Fruit fly (Drosophila melanogaster): ENCODE data around the gene eRF1.

eRF1 gene

dm6 chr3L:20399550-20400109 lies 51.5 kb downstream of the eRF1 start (continued):
- TF ChIP-seq ase (GFP tag; IDR thresholded peaks at IDR 0.05) (peak; percentile 76; the same call in 2 of the 3 replicates), Vsx1 (GFP tag; optimal IDR thresholded peaks at IDR 0.05) (peak; percentile 68), CG10321 (GFP tag; IDR thresholded peaks at IDR 0.05) (peak; percentile 54; the same call in 1 of the 2 replicates), CG4328 (GFP tag; optimal IDR thresholded peaks at IDR 0.05) (peak; percentile 87), shn (GFP tag; optimal IDR thresholded peaks at IDR 0.05) (peak; percentile 69), otp (GFP tag; IDR thresholded peaks at IDR 0.05) (peak; percentile 74; the same call in 1 of the 3 replicates), CG13624 (GFP tag; optimal IDR thresholded peaks at IDR 0.05) (peak; percentile 77), Med (GFP tag) (peak; percentile 96), Aef1 (GFP tag; IDR thresholded peaks at IDR 0.05) (peak; percentile 77), Awh (GFP tag; IDR thresholded peaks at IDR 0.05) (peak; percentile 84), CG18764 (GFP tag; optimal IDR thresholded peaks at IDR 0.05) (peak; percentile 79), Xbp1 (GFP tag; optimal IDR thresholded peaks at IDR 0.05) (peak; percentile 91), Nf-YC (tag; optimal IDR thresholded peaks at IDR 0.05) (peak; percentile 82), CG32767 (GFP tag; IDR thresholded peaks at IDR 0.05) (peak; percentile 77), corto (GFP tag; optimal IDR thresholded peaks at IDR 0.05) (peak; percentile 83), gsb (GFP tag; IDR thresholded peaks at IDR 0.05) (peak; percentile 87), CG4707 (GFP tag; optimal IDR thresholded peaks at IDR 0.05) (peak; percentile 56), Rfx (GFP tag; IDR thresholded peaks at IDR 0.05) (peak; percentile 92), CG1647 (GFP tag; optimal IDR thresholded peaks at IDR 0.05) (peak; percentile 75), lbe (GFP tag; optimal IDR thresholded peaks at IDR 0.05) (peak; percentile 81), fu2 (GFP tag; optimal IDR thresholded peaks at IDR 0.05) (peak; percentile 71), CG42726 (GFP tag; IDR thresholded peaks at IDR 0.05; ENCODE audit: partially characterized antibody) (no peak), CG7271 (tag; optimal IDR thresholded peaks at IDR 0.05) (no peak), MBD-R2 (GFP tag; IDR thresholded peaks at IDR 0.05) (peak; percentile 60; the same call in 1 of the 2 replicates), fd96Cb (tag; optimal IDR thresholded peaks at IDR 0.05) (peak; percentile 84), Dip2 (GFP tag; IDR thresholded peaks at IDR 0.05) (no peak), CG32532 (GFP tag; IDR thresholded peaks at IDR 0.05) (peak; percentile 91), CG6654 (GFP tag; optimal IDR thresholded peaks at IDR 0.05) (peak; percentile 60), gcm2 (GFP tag; optimal IDR thresholded peaks at IDR 0.05) (peak; percentile 66), CG43689 (GFP tag; IDR thresholded peaks at IDR 0.05) (peak; percentile 43; the same call in 1 of the 2 replicates), CG4820 (GFP tag; optimal IDR thresholded peaks at IDR 0.05) (peak; percentile 80), bowl (GFP tag; IDR thresholded peaks at IDR 0.05) (peak; percentile 68), org-1 (GFP tag; optimal IDR thresholded peaks at IDR 0.05) (peak; percentile 82), phol (tag; optimal IDR thresholded peaks at IDR 0.05) (peak; percentile 87), ssp (GFP tag; IDR thresholded peaks at IDR 0.05) (peak; percentile 70), Sox102F (GFP tag; optimal IDR thresholded peaks at IDR 0.05) (peak; percentile 92), CG6683 (GFP tag; optimal IDR thresholded peaks at IDR 0.05) (peak; percentile 70), lab (GFP tag; optimal IDR thresholded peaks at IDR 0.05) (peak; percentile 92), CG9437 (GFP tag; optimal IDR thresholded peaks at IDR 0.05) (peak; percentile 85), peb (GFP tag; IDR thresholded peaks at IDR 0.05) (peak; percentile 68), seq (GFP tag; IDR thresholded peaks at IDR 0.05) (peak; percentile 84), Ssrp (tag; optimal IDR thresholded peaks at IDR 0.05) (peak; percentile 83), CG10209 (GFP tag; optimal IDR thresholded peaks at IDR 0.05) (peak; percentile 87), Lpt (GFP tag; optimal IDR thresholded peaks at IDR 0.05) (no peak), Nf-YA (GFP tag; IDR thresholded peaks at IDR 0.05) (0 out of 2 replicates have a peak, but pooled peaks have one; percentile 50), gem (tag; optimal IDR thresholded peaks at IDR 0.05) (peak; percentile 93), Adf1 (GFP tag; IDR thresholded peaks at IDR 0.05) (peak; percentile 66; the same call in 1 of the 2 replicates), CG7372 (GFP tag; IDR thresholded peaks at IDR 0.05) (peak; percentile 75), sob (GFP tag; IDR thresholded peaks at IDR 0.05) (peak; percentile 86), pfk (GFP tag; optimal IDR thresholded peaks at IDR 0.05) (peak; percentile 40)

All from whole organism, embryonic.